Fruit fly (Drosophila melanogaster): ENCODE measurements around the gene CG15452.

CG15452 gene

DNA sequence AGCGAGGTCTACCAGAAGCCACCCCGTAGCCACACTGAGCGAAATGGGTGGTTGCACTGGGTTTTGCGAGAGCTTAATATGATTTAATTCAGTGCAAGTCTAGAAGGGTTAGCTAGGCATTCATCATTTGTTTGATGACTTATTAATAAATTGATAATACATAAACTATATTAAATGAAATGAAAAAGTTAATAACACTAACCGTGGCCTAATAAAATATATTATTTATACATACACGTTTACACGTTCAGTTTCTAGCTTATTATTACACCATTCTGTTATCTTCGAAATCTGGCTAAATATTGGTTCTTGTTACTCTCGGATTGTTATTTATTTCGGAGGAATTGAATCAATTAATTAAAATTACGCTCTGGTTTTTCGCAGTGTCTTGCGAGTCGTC, 10.7 kb upstream of the CG15452 start (continued):
- TF ChIP-seq CG7786 (GFP tag; optimal IDR thresholded peaks at IDR 0.05): no peak
- TF ChIP-seq D (optimal IDR thresholded peaks at IDR 0.05): no peak
- TF ChIP-seq D (GFP tag; optimal IDR thresholded peaks at IDR 0.05): no peak
- TF ChIP-seq CG10979 (tag; optimal IDR thresholded peaks at IDR 0.05): peak; percentile 46
- TF ChIP-seq btn (GFP tag; optimal IDR thresholded peaks at IDR 0.05): no peak
- TF ChIP-seq CG30403 (GFP tag; optimal IDR thresholded peaks at IDR 0.05): peak; percentile 11
- TF ChIP-seq nmo (GFP tag; optimal IDR thresholded peaks at IDR 0.05): peak; percentile 34
- TF ChIP-seq ind (GFP tag; optimal IDR thresholded peaks at IDR 0.05): no peak
- TF ChIP-seq CG12391 (tag; optimal IDR thresholded peaks at IDR 0.05): peak; percentile 14
- no peak for TF ChIP-seq CG12104 (GFP tag; optimal IDR thresholded peaks at IDR 0.05)
- no peak for TF ChIP-seq gt (GFP tag; IDR thresholded peaks at IDR 0.05)
- TF ChIP-seq inv (GFP tag; IDR thresholded peaks at IDR 0.05; ENCODE audit: partially characterized antibody): no peak
- peak; percentile 28 for TF ChIP-seq CG2678 (tag; optimal IDR thresholded peaks at IDR 0.05)
- no peak for TF ChIP-seq CG3847 (GFP tag; IDR thresholded peaks at IDR 0.05)
- no peak for TF ChIP-seq nerfin-2 (GFP tag; IDR thresholded peaks at IDR 0.05; ENCODE audit: partially characterized antibody)
- no peak for TF ChIP-seq Ssrp (tag; optimal IDR thresholded peaks at IDR 0.05)
- no peak for TF ChIP-seq az2 (GFP tag; optimal IDR thresholded peaks at IDR 0.05)
- TF ChIP-seq CG18619 (GFP tag; optimal IDR thresholded peaks at IDR 0.05): no peak
- TF ChIP-seq CG31224 (GFP tag; IDR thresholded peaks at IDR 0.05): no peak
- TF ChIP-seq CG15479 (GFP tag; optimal IDR thresholded peaks at IDR 0.05): no peak
- no peak for TF ChIP-seq Nf-YC (tag; optimal IDR thresholded peaks at IDR 0.05)
- no peak for TF ChIP-seq Hr78 (GFP tag; optimal IDR thresholded peaks at IDR 0.05)
- no peak for TF ChIP-seq Nf-YB (GFP tag; optimal IDR thresholded peaks at IDR 0.05)
- TF ChIP-seq CG32532 (GFP tag; IDR thresholded peaks at IDR 0.05): no peak
- TF ChIP-seq pzg (GFP tag; optimal IDR thresholded peaks at IDR 0.05): no peak
- TF ChIP-seq CG34376 (GFP tag; optimal IDR thresholded peaks at IDR 0.05): no peak
- TF ChIP-seq stc (GFP tag; IDR thresholded peaks at IDR 0.05): no peak
- TF ChIP-seq Antp (GFP tag; optimal IDR thresholded peaks at IDR 0.05): no peak
- TF ChIP-seq yki (optimal IDR thresholded peaks at IDR 0.05): no peak
- TF ChIP-seq CG9437 (GFP tag; optimal IDR thresholded peaks at IDR 0.05): peak; percentile 15
- TF ChIP-seq Poxn (GFP tag; IDR thresholded peaks at IDR 0.05): no peak
- 0 out of 3 replicates have a peak, but pooled peaks have one; percentile 7 for TF ChIP-seq row (GFP tag; IDR thresholded peaks at IDR 0.05)
- TF ChIP-seq chm (GFP tag; IDR thresholded peaks at IDR 0.05): no peak
- TF ChIP-seq br (optimal IDR thresholded peaks at IDR 0.05): no peak
- peak in 1 of 2 experiments; percentile 57 for TF ChIP-seq eve (GFP tag; optimal IDR thresholded peaks at IDR 0.05)
- no peak for TF ChIP-seq CG2120 (GFP tag; optimal IDR thresholded peaks at IDR 0.05)
- no peak for TF ChIP-seq pnt (GFP tag; optimal IDR thresholded peaks at IDR 0.05)
- TF ChIP-seq CG18262 (tag; optimal IDR thresholded peaks at IDR 0.05): peak; percentile 48
- peak; percentile 26 for TF ChIP-seq zf30C (GFP tag; optimal IDR thresholded peaks at IDR 0.05)
- TF ChIP-seq gem (tag; optimal IDR thresholded peaks at IDR 0.05): peak; percentile 34
- TF ChIP-seq HLHmδ (GFP tag; optimal IDR thresholded peaks at IDR 0.05): no peak

DNA sequence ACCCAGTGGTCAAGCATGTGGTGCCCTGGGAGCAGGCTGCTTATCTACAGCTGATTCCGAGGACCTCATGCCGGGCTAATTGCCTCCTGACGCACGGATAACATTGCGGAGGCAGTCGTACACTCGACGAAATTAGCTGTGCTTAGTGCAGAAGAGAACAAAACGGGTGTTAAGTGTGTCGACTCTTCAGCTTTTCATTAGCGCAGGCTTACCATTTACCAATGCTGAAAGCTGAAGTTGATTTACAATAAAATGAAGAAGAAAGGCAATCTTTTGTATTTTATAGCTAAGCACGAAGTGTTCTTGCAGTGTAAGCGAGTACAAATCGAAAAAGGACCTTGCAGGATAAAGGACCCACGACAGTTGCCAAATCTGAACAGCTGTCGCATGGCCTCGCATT, 7.4 kb upstream of the CG15452 start:
- TF ChIP-seq Med (GFP tag) (no peak), Xrp1 (GFP tag; IDR thresholded peaks at IDR 0.05) (no peak), zen (tag; optimal IDR thresholded peaks at IDR 0.05) (peak; percentile 44), CG1024 (GFP tag; IDR thresholded peaks at IDR 0.05) (no peak), Neu2 (GFP tag; optimal IDR thresholded peaks at IDR 0.05; ENCODE audit: borderline replicate concordance) (peak; percentile 63), CG15696 (tag; optimal IDR thresholded peaks at IDR 0.05) (peak; percentile 30), zf30C (GFP tag; optimal IDR thresholded peaks at IDR 0.05) (peak; percentile 72), CG15479 (GFP tag; optimal IDR thresholded peaks at IDR 0.05) (peak; percentile 9), CG14667 (GFP tag; IDR thresholded peaks at IDR 0.05) (no peak), ttk (GFP tag; IDR thresholded peaks at IDR 0.05) (no peak), NK7.1 (GFP tag; optimal IDR thresholded peaks at IDR 0.05) (no peak), Atf-2 (GFP tag; optimal IDR thresholded peaks at IDR 0.05) (no peak), prd (optimal IDR thresholded peaks at IDR 0.05) (no peak), prd (GFP tag; IDR thresholded peaks at IDR 0.05) (peak; percentile 53; the same call in 2 of the 3 replicates), jumu (GFP tag; optimal IDR thresholded peaks at IDR 0.05) (no peak), CG14050 (GFP tag; IDR thresholded peaks at IDR 0.05) (no peak)
